Worm (Caenorhabditis elegans): ENCODE data around the gene daf-15.

DNA sequence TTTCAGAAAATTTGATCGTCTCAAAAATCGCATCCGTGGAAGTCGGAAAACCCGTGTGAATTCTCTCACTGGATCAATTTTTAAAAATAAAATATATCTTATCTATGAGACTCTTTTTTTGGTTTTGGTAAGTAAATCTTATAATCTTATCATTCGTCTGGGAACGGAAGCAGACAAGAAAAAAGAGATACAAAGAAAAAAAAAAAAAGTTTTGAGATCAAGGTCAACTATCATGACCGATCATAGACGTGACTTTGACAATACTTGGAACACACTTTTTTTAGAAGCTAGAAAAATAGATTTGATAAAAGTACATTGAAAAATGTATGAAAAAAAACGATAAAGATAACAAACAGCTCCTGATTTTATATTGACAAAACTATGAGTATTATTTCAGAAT lies 9.5 kb upstream of the daf-15 start:
- TF ChIP-seq hlh-15 (tag; optimal IDR thresholded peaks at IDR 0.05) (no peak), elt-2 (tag; optimal IDR thresholded peaks at IDR 0.05) (no peak), fkh-10 (GFP tag; optimal IDR thresholded peaks at IDR 0.05) (no peak), C08G9.2 (tag; optimal IDR thresholded peaks at IDR 0.05) (no peak)
